Worm (Caenorhabditis elegans) whole organism, L3 larva: ENCODE results near the gene F44G4.3.

Experiments used
- ceh-82 ChIP-seq: fragments of 150-350 bp; optimal IDR thresholded peaks from 2 replicates; lab custom pipeline; 2014; ENCODE audit warnings: missing biosample characterization, missing genetic modification characterization
- egl-5 ChIP-seq: fragments of 150-350 bp; optimal IDR thresholded peaks from 2 replicates; lab custom pipeline; 2017; ENCODE audit warnings: missing biosample characterization, missing genetic modification reagents, missing genetic modification characterization, inconsistent platforms
- fkh-2 ChIP-seq: fragments of 150-350 bp; optimal IDR thresholded peaks from 2 replicates; lab custom pipeline; 2014; ENCODE audit warnings: missing biosample characterization, missing genetic modification reagents, missing genetic modification characterization
- nhr-11 ChIP-seq: fragments of 150-350 bp; optimal IDR thresholded peaks from 2 replicates; lab custom pipeline; 2014; ENCODE audit warnings: missing biosample characterization, missing genetic modification characterization
- nhr-77 ChIP-seq: fragments of 150-350 bp; optimal IDR thresholded peaks from 2 replicates; lab custom pipeline; 2014; ENCODE audit warnings: missing biosample characterization, missing genetic modification characterization
- pha-4 ChIP-seq: fragments of 150-350 bp; optimal IDR thresholded peaks from 2 replicates; lab custom pipeline; 2014; ENCODE audit warnings: missing biosample characterization, missing genetic modification reagents, missing genetic modification characterization
- snpc-4 ChIP-seq: fragments of 150-350 bp; optimal IDR thresholded peaks from 2 replicates; lab custom pipeline; 2014; ENCODE audit warnings: missing biosample characterization, missing genetic modification characterization
- unc-62 ChIP-seq: fragments of 150-350 bp; sonication (generic microtip); optimal IDR thresholded peaks from 4 replicates; lab custom pipeline; 2014; ENCODE audit warnings: missing biosample characterization, missing genetic modification reagents, missing genetic modification characterization

DNA sequence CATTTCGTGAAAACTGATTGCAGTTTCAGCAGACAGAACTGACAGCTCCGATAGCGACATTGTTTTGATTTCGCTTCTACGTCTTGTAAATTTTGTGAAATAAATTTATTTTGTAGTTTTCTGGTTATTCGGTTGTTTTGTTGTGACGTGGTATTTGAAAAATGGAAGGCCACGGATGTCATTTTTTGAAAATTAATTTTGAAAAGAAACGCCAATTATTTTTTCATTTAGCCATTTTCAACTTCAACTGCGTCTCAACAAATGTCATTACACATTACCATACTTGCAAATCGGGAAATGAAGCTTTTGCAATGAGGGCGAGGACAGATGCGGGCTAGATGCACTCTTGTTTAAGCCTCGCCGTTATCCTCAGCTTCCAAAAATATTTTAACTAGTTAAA lies 9.5 kb downstream of the F44G4.3 start, which contains the start of gene C18E9.8:
- no peak for TF ChIP-seq ceh-82 (tag; lab: Kevin White, UChicago)
- TF ChIP-seq unc-62 (GFP tag; lab: Kevin White, UChicago): no peak
- TF ChIP-seq pha-4 (tag; lab: Kevin White, UChicago): no peak
- no peak for TF ChIP-seq egl-5
- no peak for TF ChIP-seq fkh-2 (tag; lab: Kevin White, UChicago)
- TF ChIP-seq snpc-4 (tag; lab: Kevin White, UChicago): no peak
- TF ChIP-seq nhr-11 (tag; lab: Kevin White, UChicago): no peak
- no peak for TF ChIP-seq nhr-77 (tag; lab: Kevin White, UChicago)
